Worm (Caenorhabditis elegans) whole organism, young adult: ENCODE results near the gene F31E8.4.

ENCODE experiments used
- F49E8.2 ChIP-seq: sonication (generic microtip); optimal IDR thresholded peaks from 3 replicates; lab custom pipeline; 2017; ENCODE audit warnings: missing genetic modification characterization, mild to moderate bottlenecking, missing compliant biosample characterization, antibody characterized with exemption, moderate library complexity; ENCODE audit not compliant: insufficient read depth
- ccch-3 ChIP-seq: fragments of 200-800 bp; sonication (Bioruptor generic); optimal IDR thresholded peaks from 2 replicates; lab custom pipeline; 2018; ENCODE audit warnings: mild to moderate bottlenecking, missing genetic modification characterization, missing compliant biosample characterization
- lin-35 ChIP-seq, 3 experiments: fragments of 150-350 bp in 2 of 3; sonication (generic microtip) in 1 of 3; optimal IDR thresholded peaks; 2 replicates each; lab custom pipeline; 2014 to 2018; ENCODE audit warnings: missing biosample characterization in 3 of 3, missing genetic modification characterization in 3 of 3, missing genetic modification reagents in 3 of 3
- madf-8 ChIP-seq: fragments of 200-800 bp; sonication (Bioruptor generic); conservative IDR thresholded peaks from 2 replicates; pipeline ENCODE4 v1.3.6; 2022; ENCODE audit warnings: missing genetic modification reagents, missing genetic modification characterization, missing compliant biosample characterization
- mes-4 ChIP-seq: sonication (generic microtip); optimal IDR thresholded peaks from 2 replicates; lab custom pipeline; 2016; ENCODE audit warnings: missing genotype, missing genetic modification characterization, missing compliant biosample characterization
- nhr-90 ChIP-seq: sonication (generic microtip); optimal IDR thresholded peaks from 2 replicates; lab custom pipeline; 2016; ENCODE audit warnings: missing genotype, mild to moderate bottlenecking, missing genetic modification characterization, missing compliant biosample characterization
- pha-4 ChIP-seq: fragments of 150-350 bp; sonication (generic microtip); optimal IDR thresholded peaks from 2 replicates; lab custom pipeline; 2014; ENCODE audit warnings: missing biosample characterization, missing genetic modification reagents, missing genetic modification characterization
- snpc-4 ChIP-seq, 5 experiments: fragments of 150-350 bp in 1 of 5; sonication (generic microtip) in 4 of 5; optimal IDR thresholded peaks; 2 replicates each; lab custom pipeline; 2014 to 2018; ENCODE audit warnings: missing genetic modification characterization in 5 of 5, missing biosample characterization in 3 of 5, antibody characterized with exemption in 2 of 5, mild to moderate bottlenecking in 2 of 5, missing compliant biosample characterization in 2 of 5, missing genotype in 2 of 5, moderate library complexity in 2 of 5, missing genetic modification reagents in 1 of 5

DNA sequence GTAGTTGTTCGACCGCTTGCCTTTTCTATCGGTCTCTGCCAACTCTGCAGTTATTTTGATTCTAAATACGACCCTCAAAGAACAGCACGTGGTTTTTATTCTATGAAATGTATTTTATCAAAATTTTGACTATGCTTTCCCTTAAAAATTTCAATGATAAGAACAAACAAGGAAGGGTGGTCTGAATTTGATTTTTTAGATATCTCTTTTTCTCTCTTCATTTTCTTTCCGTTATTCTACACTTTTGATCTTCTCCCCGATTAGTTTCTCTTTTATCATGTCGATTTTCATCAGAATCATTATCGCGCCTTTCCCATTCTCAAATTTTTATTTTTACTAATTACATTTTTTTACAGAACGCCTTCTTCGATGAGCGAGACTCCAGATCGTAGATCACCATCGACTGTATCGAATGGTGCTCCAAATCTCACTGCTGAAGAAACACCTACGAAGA is 45.1 kb upstream of the F31E8.4 start:
- no peak for TF ChIP-seq snpc-4 (GFP tag; optimal IDR thresholded peaks at IDR 0.05; lab: Kevin White, UChicago)
- no peak for TF ChIP-seq snpc-4 (tag; optimal IDR thresholded peaks at IDR 0.05; lab: Kevin White, UChicago)
- TF ChIP-seq F49E8.2 (tag; lab: Kevin White, UChicago), result no peak
- no peak for TF ChIP-seq madf-8 (GFP tag; lab: Robert Waterston, UW)
- TF ChIP-seq lin-35 (GFP tag; optimal IDR thresholded peaks at IDR 0.05; lab: Kevin White, UChicago), result no peak
- TF ChIP-seq mes-4 (tag; lab: Kevin White, UChicago), result no peak
- TF ChIP-seq ccch-3 (GFP tag; lab: Kevin White, UChicago), result no peak
- no peak for TF ChIP-seq pha-4 (tag; lab: Kevin White, UChicago)
- TF ChIP-seq nhr-90, result no peak
